Fruit fly (Drosophila melanogaster): ENCODE measurements around the gene hoip.

dm6 chr2L:9743823-9744222, 44.2 kb downstream of the hoip start:
- no peak for TF ChIP-seq CG8301 (tag; optimal IDR thresholded peaks at IDR 0.05)
- no peak for TF ChIP-seq Pif1B (GFP tag; optimal IDR thresholded peaks at IDR 0.05)
- TF ChIP-seq CG10348 (GFP tag; IDR thresholded peaks at IDR 0.05) = no peak
- no peak for TF ChIP-seq CG14655 (GFP tag; optimal IDR thresholded peaks at IDR 0.05)
- TF ChIP-seq D1 (tag; optimal IDR thresholded peaks at IDR 0.05) = no peak
- no peak for TF ChIP-seq CG15710 (tag; optimal IDR thresholded peaks at IDR 0.05)
- TF ChIP-seq CG4496 (GFP tag; IDR thresholded peaks at IDR 0.05) = no peak
- no peak for TF ChIP-seq CG17806 (tag; optimal IDR thresholded peaks at IDR 0.05)
- no peak for TF ChIP-seq rn (GFP tag; IDR thresholded peaks at IDR 0.05)
- no peak for TF ChIP-seq Ets98B (GFP tag; IDR thresholded peaks at IDR 0.05)
- no peak for TF ChIP-seq CG32121 (GFP tag; IDR thresholded peaks at IDR 0.05)

Data from whole organism, pupa.